Worm (Caenorhabditis elegans): ENCODE data around the gene fbxa-96.
A peak's percentile ranks its signal among the peaks of the same experiment; 100 is the strongest.

Gene fbxa-96

DNA sequence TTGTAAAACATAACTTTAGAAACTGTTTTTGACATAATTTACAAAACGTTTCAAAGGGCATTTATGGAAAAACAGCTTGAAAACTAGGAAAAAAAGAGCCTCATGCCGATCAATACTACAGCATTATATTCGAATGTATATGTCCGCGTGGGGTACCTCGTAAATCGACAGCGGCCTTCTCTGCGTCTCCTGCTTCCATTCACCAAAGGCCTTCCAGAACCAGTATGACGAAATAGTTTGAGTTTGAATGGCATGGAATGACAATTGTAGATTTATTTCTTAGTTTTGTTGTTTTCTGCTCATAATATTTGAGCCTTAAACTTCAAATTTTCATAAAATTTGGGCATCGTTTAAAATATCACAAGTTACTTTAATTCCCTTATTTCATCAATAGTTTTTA, 14.8 kb downstream of the fbxa-96 start:
- TF ChIP-seq pes-1 (GFP tag; IDR thresholded peaks at IDR 0.05) (no peak), F13C5.2 (tag; optimal IDR thresholded peaks at IDR 0.05) (no peak), B0310.2 (tag; optimal IDR thresholded peaks at IDR 0.05) (no peak), hmbx-1 (tag; optimal IDR thresholded peaks at IDR 0.05) (no peak), ets-7 (tag; optimal IDR thresholded peaks at IDR 0.05) (no peak), aly-1 (tag; optimal IDR thresholded peaks at IDR 0.05) (no peak)

DNA sequence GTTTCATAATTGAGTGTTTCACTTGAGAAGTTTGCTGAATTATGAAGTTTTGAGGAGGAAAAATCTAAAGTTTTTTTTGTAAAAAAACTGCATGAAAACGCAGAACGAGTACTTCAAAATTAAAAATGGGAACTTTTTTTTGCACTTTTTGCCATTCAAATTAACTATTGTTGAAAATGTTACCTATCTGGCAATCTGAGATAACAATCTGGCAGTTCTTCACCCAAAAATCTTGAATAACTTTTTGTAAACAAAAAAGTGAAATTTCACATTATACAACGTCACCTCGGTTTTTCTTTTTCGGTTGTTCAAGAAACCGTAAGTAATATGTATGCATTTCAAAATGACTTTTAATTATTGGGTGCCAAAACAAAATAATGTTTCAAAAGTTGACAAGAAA, 17.7 kb downstream of the fbxa-96 start:
- TF ChIP-seq ceh-36 (tag; optimal IDR thresholded peaks at IDR 0.05) (no peak), tbx-37 (GFP tag; conservative IDR thresholded peaks at IDR 0.05) (no peak), tbx-11 (GFP tag; IDR thresholded peaks at IDR 0.05) (no peak), ama-1 (optimal IDR thresholded peaks at IDR 0.05) (no peak), flt-1 (GFP tag; IDR thresholded peaks at IDR 0.05) (no peak), hnd-1 (tag; optimal IDR thresholded peaks at IDR 0.05) (no peak), pes-1 (GFP tag; IDR thresholded peaks at IDR 0.05) (no peak), sea-1 (GFP tag; conservative IDR thresholded peaks at IDR 0.05) (no peak), tra-4 (tag; optimal IDR thresholded peaks at IDR 0.05) (no peak), F13C5.2 (tag; optimal IDR thresholded peaks at IDR 0.05) (no peak), hmg-4 (GFP tag; optimal IDR thresholded peaks at IDR 0.05) (no peak), ceh-13 (GFP tag; optimal IDR thresholded peaks at IDR 0.05) (no peak), scrt-1 (GFP tag; IDR thresholded peaks at IDR 0.05) (no peak)

DNA sequence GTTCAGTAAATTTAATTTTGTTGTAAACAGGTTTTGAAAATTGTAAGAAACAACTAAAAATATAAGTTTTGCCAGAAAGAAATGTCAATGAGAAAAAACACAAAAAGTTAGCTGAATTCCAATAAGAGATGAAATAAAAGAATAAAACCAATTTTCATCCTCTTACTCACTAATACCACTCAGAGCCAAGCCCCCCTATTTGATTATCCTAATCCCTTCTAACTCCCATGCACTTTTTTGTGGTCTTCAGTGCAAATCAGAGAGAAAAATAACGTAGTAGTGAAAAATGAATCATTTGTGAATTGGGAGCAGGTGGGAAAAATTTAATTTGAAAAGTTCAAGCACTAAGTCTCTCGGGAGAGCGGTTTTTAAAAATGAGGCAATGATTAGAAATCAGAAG, 18.9 kb downstream of the fbxa-96 start:
- TF ChIP-seq hmbx-1 (tag; optimal IDR thresholded peaks at IDR 0.05): no peak
- peak; percentile 1 for TF ChIP-seq ceh-36 (tag; optimal IDR thresholded peaks at IDR 0.05)

DNA sequence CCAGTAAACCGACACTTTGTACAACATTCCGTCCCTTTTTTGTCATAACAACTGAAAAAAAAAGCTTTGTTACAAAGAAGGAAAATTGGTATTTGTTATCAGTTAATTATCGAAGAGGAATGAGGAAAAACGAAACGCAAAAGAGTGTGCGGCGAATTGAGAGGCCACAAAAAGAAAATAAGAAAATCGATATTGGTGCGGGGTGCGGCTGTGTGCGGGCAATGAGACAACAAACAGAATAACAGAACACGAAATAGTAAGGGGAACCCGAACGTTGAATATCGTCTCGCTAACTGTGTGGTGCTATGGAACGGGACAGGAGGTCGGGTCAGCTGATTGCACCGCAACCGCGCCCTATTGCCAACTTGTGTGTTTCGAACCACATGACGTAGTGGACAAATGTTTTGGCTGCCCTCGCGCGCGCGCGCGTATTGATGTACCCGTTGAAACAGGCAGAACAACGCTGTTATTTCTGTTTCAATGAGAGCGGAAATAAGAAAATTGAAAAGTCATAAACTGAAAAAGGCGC, 19.6 kb downstream of the fbxa-96 start, which contains the start of gene C18B12.4:
C18B12.4 (minus strand) TSS at position 51 of the 529 bp plus-strand sequence.
- no peak for TF ChIP-seq ceh-13 (GFP tag; optimal IDR thresholded peaks at IDR 0.05)
- peak; percentile 79 for TF ChIP-seq hmg-4 (GFP tag; optimal IDR thresholded peaks at IDR 0.05)
- TF ChIP-seq aly-1 (tag; optimal IDR thresholded peaks at IDR 0.05): no peak
- no peak for TF ChIP-seq ama-1 (optimal IDR thresholded peaks at IDR 0.05)
- 0 out of 2 replicates have a peak, but pooled peaks have one; percentile 27 for TF ChIP-seq flt-1 (GFP tag; IDR thresholded peaks at IDR 0.05)
- TF ChIP-seq F13C5.2 (tag; optimal IDR thresholded peaks at IDR 0.05): peak; percentile 55
- TF ChIP-seq pes-1 (GFP tag; IDR thresholded peaks at IDR 0.05): no peak
- TF ChIP-seq ets-7 (tag; optimal IDR thresholded peaks at IDR 0.05): no peak
- TF ChIP-seq tra-4 (tag; optimal IDR thresholded peaks at IDR 0.05): no peak
- TF ChIP-seq scrt-1 (GFP tag; IDR thresholded peaks at IDR 0.05): 0 out of 2 replicates have a peak, but pooled peaks have one; percentile 30
- TF ChIP-seq tbx-37 (GFP tag; conservative IDR thresholded peaks at IDR 0.05): no peak
- TF ChIP-seq hmbx-1 (tag; optimal IDR thresholded peaks at IDR 0.05): no peak
- no peak for TF ChIP-seq B0310.2 (tag; optimal IDR thresholded peaks at IDR 0.05)
- TF ChIP-seq tbx-11 (GFP tag; IDR thresholded peaks at IDR 0.05): no peak
- no peak for TF ChIP-seq sea-1 (GFP tag; conservative IDR thresholded peaks at IDR 0.05)
- TF ChIP-seq hnd-1 (tag; optimal IDR thresholded peaks at IDR 0.05): no peak
- TF ChIP-seq ceh-36 (tag; optimal IDR thresholded peaks at IDR 0.05): no peak

DNA sequence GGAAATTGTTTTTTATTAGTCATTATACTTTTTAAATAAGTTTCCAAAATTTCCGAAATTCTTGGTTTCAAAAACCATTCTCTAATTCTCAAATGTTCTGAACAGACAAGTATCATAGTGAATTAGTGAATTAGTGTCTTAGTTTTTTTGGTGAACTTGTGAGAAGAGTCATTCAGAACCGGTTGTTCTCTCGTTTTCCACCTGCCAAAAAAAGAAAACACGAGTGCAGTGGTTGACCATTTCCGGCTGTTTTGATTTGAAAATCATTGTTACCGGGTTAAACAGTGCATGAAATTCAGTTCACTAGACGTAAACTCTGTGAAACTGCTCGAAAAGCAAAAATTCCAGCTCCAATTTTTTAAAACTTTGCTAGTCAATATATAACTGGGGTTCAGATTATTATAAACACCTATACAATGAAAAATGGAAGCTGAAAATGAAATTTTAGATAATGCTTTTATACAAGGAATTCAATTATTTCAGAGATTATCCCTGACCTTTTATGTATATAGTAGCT, 20.4 kb downstream of the fbxa-96 start:
- no peak for TF ChIP-seq tbx-11 (GFP tag; IDR thresholded peaks at IDR 0.05)
- TF ChIP-seq tbx-37 (GFP tag; conservative IDR thresholded peaks at IDR 0.05): no peak
- TF ChIP-seq pes-1 (GFP tag; IDR thresholded peaks at IDR 0.05): no peak
- no peak for TF ChIP-seq hnd-1 (tag; optimal IDR thresholded peaks at IDR 0.05)
- no peak for TF ChIP-seq ets-7 (tag; optimal IDR thresholded peaks at IDR 0.05)
- TF ChIP-seq tra-4 (tag; optimal IDR thresholded peaks at IDR 0.05): no peak
- no peak for TF ChIP-seq flt-1 (GFP tag; IDR thresholded peaks at IDR 0.05)
- no peak for TF ChIP-seq ceh-36 (tag; optimal IDR thresholded peaks at IDR 0.05)
- no peak for TF ChIP-seq B0310.2 (tag; optimal IDR thresholded peaks at IDR 0.05)
- no peak for TF ChIP-seq aly-1 (tag; optimal IDR thresholded peaks at IDR 0.05)
- TF ChIP-seq F13C5.2 (tag; optimal IDR thresholded peaks at IDR 0.05): no peak
- TF ChIP-seq ama-1 (optimal IDR thresholded peaks at IDR 0.05): no peak
- no peak for TF ChIP-seq hmbx-1 (tag; optimal IDR thresholded peaks at IDR 0.05)
- TF ChIP-seq hmg-4 (GFP tag; optimal IDR thresholded peaks at IDR 0.05): no peak
- no peak for TF ChIP-seq scrt-1 (GFP tag; IDR thresholded peaks at IDR 0.05)
- no peak for TF ChIP-seq sea-1 (GFP tag; conservative IDR thresholded peaks at IDR 0.05)
- TF ChIP-seq ceh-13 (GFP tag; optimal IDR thresholded peaks at IDR 0.05): no peak

DNA sequence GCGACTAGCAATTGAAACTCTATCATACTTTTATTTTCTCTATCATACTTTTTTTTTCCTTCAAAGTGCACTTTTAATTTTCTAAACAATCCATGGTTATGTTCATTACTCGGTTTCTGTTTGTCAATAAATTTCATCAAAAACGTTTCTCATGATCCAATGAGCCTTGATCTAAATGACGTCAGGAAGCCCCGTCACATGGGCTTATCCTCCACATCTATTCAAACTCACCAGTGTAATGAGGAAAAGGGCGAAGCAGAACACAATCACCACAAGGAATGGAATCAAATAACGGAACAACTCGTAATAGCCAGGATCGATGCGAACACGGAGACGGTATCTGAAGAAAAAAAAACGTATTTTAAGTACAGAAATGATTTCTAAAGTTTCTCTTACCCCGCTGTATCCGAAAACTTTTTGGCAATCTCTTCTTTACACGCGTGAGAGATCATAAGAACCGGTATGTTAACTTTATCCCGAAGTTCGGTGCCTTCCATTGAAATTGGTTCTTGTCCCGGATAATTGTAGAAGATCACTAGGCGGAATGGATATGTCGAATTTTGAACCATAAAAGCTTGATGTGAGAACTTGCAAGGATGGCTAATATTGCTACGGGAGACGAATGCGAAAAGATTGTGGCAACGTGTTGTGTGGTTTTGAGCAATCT, 21.0 kb downstream of the fbxa-96 start:
- no peak for TF ChIP-seq pes-1 (GFP tag; IDR thresholded peaks at IDR 0.05)
- no peak for TF ChIP-seq tbx-11 (GFP tag; IDR thresholded peaks at IDR 0.05)
- no peak for TF ChIP-seq ceh-36 (tag; optimal IDR thresholded peaks at IDR 0.05)

DNA sequence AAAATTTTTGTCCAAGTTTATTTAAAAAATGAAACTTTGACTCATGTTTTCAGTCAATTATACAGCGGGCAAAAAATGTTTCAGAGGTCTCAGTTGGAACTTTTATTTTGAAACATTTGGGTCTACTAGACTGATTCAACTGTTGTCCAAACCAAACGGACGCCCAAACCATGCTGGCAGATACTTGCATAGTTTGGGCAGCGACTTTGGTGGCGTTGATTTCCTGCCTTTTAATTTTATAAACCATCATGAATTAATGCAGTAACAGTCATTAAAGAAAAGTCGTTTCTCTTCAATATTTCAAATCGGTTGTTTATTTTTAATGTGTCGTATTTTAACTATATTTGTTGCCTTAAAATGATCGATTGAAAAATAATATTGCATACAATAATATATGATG, 23.9 kb downstream of the fbxa-96 start:
- TF ChIP-seq pes-1 (GFP tag; IDR thresholded peaks at IDR 0.05): no peak
- TF ChIP-seq F13C5.2 (tag; optimal IDR thresholded peaks at IDR 0.05): no peak
- no peak for TF ChIP-seq scrt-1 (GFP tag; IDR thresholded peaks at IDR 0.05)
- no peak for TF ChIP-seq ets-7 (tag; optimal IDR thresholded peaks at IDR 0.05)
- TF ChIP-seq tbx-11 (GFP tag; IDR thresholded peaks at IDR 0.05): no peak
- TF ChIP-seq ceh-13 (GFP tag; optimal IDR thresholded peaks at IDR 0.05): no peak
- TF ChIP-seq B0310.2 (tag; optimal IDR thresholded peaks at IDR 0.05): no peak
- no peak for TF ChIP-seq hmg-4 (GFP tag; optimal IDR thresholded peaks at IDR 0.05)

DNA sequence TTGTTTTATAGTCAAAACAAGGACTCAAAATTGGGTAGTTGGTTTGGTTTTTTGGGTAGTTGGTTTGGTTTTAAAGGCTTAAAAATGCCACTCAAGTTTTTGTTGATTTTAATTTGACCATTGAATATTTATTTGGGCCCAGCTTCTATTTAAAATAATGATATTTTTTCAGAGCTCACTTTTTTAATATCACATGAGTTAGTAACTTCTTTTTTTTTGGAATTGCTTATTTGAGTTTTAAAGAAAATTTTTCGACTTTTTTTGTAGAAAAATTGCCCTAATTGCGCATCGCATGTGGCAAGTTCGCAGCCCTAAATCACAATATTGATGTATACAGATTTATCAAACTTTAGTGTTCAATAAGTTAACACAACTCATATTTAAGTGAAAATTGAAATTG, 24.5 kb downstream of the fbxa-96 start:
- TF ChIP-seq flt-1 (GFP tag; IDR thresholded peaks at IDR 0.05): no peak
- no peak for TF ChIP-seq pes-1 (GFP tag; IDR thresholded peaks at IDR 0.05)
- no peak for TF ChIP-seq ama-1 (optimal IDR thresholded peaks at IDR 0.05)
- TF ChIP-seq aly-1 (tag; optimal IDR thresholded peaks at IDR 0.05): no peak
- TF ChIP-seq scrt-1 (GFP tag; IDR thresholded peaks at IDR 0.05): no peak
- TF ChIP-seq tbx-11 (GFP tag; IDR thresholded peaks at IDR 0.05): no peak
- TF ChIP-seq tbx-37 (GFP tag; conservative IDR thresholded peaks at IDR 0.05): no peak
- no peak for TF ChIP-seq hmbx-1 (tag; optimal IDR thresholded peaks at IDR 0.05)

Data from whole organism, early embryonic.